Fruit fly (Drosophila melanogaster) whole organism, embryonic: ENCODE measurements around the gene PIP82.

Experiments used
- CG10274 ChIP-seq: fragments of 200-800 bp; sonication (Bioruptor generic); optimal IDR thresholded peaks from 3 replicates; lab custom pipeline; 2017; ENCODE audit warnings: missing biosample characterization, mild to moderate bottlenecking, missing genetic modification characterization
- CG10366 ChIP-seq: fragments of 200-800 bp; sonication (Bioruptor generic); IDR thresholded peaks from 2 replicates; pipeline ENCODE4 v1.3.6; 2022; ENCODE audit warnings: missing biosample characterization, missing genetic modification characterization
- CG10654 ChIP-seq: fragments of 200-800 bp; sonication (Bioruptor generic); optimal IDR thresholded peaks from 2 replicates; lab custom pipeline; 2016; ENCODE audit warnings: missing biosample characterization, missing genetic modification characterization
- CG10959 ChIP-seq: fragments of 200-800 bp; sonication (Bioruptor generic); IDR thresholded peaks from 2 replicates; pipeline ENCODE4 v1.3.6; 2022; ENCODE audit warnings: missing biosample characterization, missing genetic modification characterization
- CG12219 ChIP-seq: fragments of 200-800 bp; sonication (Bioruptor generic); optimal IDR thresholded peaks from 3 replicates; lab custom pipeline; 2018; ENCODE audit warnings: missing biosample characterization, mild to moderate bottlenecking, missing genetic modification characterization
- CG14710 ChIP-seq: fragments of 200-800 bp; sonication (Bioruptor generic); optimal IDR thresholded peaks from 3 replicates; lab custom pipeline; 2019; ENCODE audit warnings: missing biosample characterization, mild to moderate bottlenecking, missing genetic modification characterization, moderate library complexity
- CG1529 ChIP-seq: fragments of 200-800 bp; sonication (Bioruptor generic); optimal IDR thresholded peaks from 3 replicates; lab custom pipeline; 2018; ENCODE audit warnings: missing biosample characterization, missing genetic modification characterization
- CG15479 ChIP-seq: fragments of 200-800 bp; sonication (Bioruptor generic); optimal IDR thresholded peaks from 3 replicates; lab custom pipeline; 2019; ENCODE audit warnings: missing biosample characterization, mild to moderate bottlenecking, missing genetic modification characterization, moderate library complexity
- CG15601 ChIP-seq: fragments of 200-800 bp; sonication (Bioruptor generic); optimal IDR thresholded peaks from 3 replicates; lab custom pipeline; 2019; ENCODE audit warnings: missing biosample characterization, mild to moderate bottlenecking, missing genetic modification characterization, moderate library complexity
- CG17568 ChIP-seq: fragments of 200-800 bp; sonication (Bioruptor generic); optimal IDR thresholded peaks from 2 replicates; lab custom pipeline; 2018; ENCODE audit warnings: missing biosample characterization, mild to moderate bottlenecking, missing genetic modification characterization, moderate library complexity
- CG17802 ChIP-seq: fragments of 200-800 bp; sonication (Bioruptor generic); optimal IDR thresholded peaks from 2 replicates; lab custom pipeline; 2018; ENCODE audit warnings: missing biosample characterization, mild to moderate bottlenecking, missing genetic modification characterization, moderate library complexity
- CG1792 ChIP-seq: fragments of 200-800 bp; sonication (Bioruptor generic); optimal IDR thresholded peaks from 2 replicates; lab custom pipeline; 2016; ENCODE audit warnings: missing biosample characterization, missing genetic modification characterization
- CG18011 ChIP-seq: fragments of 200-800 bp; sonication (Bioruptor generic); optimal IDR thresholded peaks from 2 replicates; lab custom pipeline; 2017; ENCODE audit warnings: missing biosample characterization, missing genetic modification characterization, mild to moderate bottlenecking, moderate library complexity, missing genotype
- CG30403 ChIP-seq: fragments of 200-800 bp; sonication (Bioruptor generic); optimal IDR thresholded peaks from 3 replicates; lab custom pipeline; 2016; ENCODE audit warnings: missing biosample characterization, missing genetic modification characterization
- CG33557 ChIP-seq: fragments of 200-800 bp; sonication (Bioruptor generic); optimal IDR thresholded peaks from 2 replicates; lab custom pipeline; 2019; ENCODE audit warnings: missing biosample characterization, mild to moderate bottlenecking, missing genetic modification characterization, moderate library complexity
- CG34224 ChIP-seq: fragments of 200-800 bp; sonication (Bioruptor generic); IDR thresholded peaks from 3 replicates; pipeline ENCODE4 v1.3.6; 2022; ENCODE audit warnings: missing biosample characterization, missing genetic modification characterization; ENCODE audit not compliant: partially characterized antibody
- CG3726 ChIP-seq: fragments of 200-800 bp; sonication (Bioruptor generic); IDR thresholded peaks from 3 replicates; pipeline ENCODE4, ENCODE4 v1.3.6; 2022; ENCODE audit warnings: missing biosample characterization, missing genetic modification characterization
- CG7556 ChIP-seq: fragments of 200-800 bp; sonication (Bioruptor generic); optimal IDR thresholded peaks from 2 replicates; lab custom pipeline; 2017; ENCODE audit warnings: missing biosample characterization, mild to moderate bottlenecking, missing genetic modification characterization
- CG9932 ChIP-seq: fragments of 200-800 bp; sonication (Bioruptor generic); IDR thresholded peaks from 2 replicates; pipeline ENCODE4 v1.3.6; 2022; ENCODE audit warnings: missing biosample characterization, missing genetic modification characterization
- Mad ChIP-seq: fragments of 200-800 bp; sonication (Bioruptor generic); optimal IDR thresholded peaks from 2 replicates; lab custom pipeline; 2016; ENCODE audit warnings: missing biosample characterization, missing genetic modification characterization
- Med ChIP-seq: fragments of 200-800 bp; sonication (Bioruptor generic); peaks from one replicate; lab custom pipeline; 2016; ENCODE audit warnings: missing biosample characterization, missing genetic modification characterization, mild to moderate bottlenecking, inconsistent platforms, moderate library complexity
- NC2β ChIP-seq: fragments of 200-800 bp; sonication (Bioruptor generic); optimal IDR thresholded peaks from 2 replicates; lab custom pipeline; 2016; ENCODE audit warnings: missing biosample characterization, missing genetic modification characterization
- NFAT ChIP-seq: fragments of 200-800 bp; sonication (Bioruptor generic); IDR thresholded peaks from 2 replicates; pipeline ENCODE4 v1.3.6; 2022; ENCODE audit warnings: missing biosample characterization, missing genetic modification characterization
- Pdp1 ChIP-seq, 2 experiments: fragments of 200-800 bp; sonication (Bioruptor generic); optimal IDR thresholded peaks; 3 replicates each; lab custom pipeline; 2016; ENCODE audit warnings: missing biosample characterization in 2 of 2, missing genetic modification characterization in 2 of 2, mild to moderate bottlenecking in 1 of 2, moderate library complexity in 1 of 2
- Ravus ChIP-seq: fragments of 200-800 bp; sonication (Bioruptor generic); IDR thresholded peaks from 2 replicates; pipeline ENCODE4 v1.3.6; 2022; ENCODE audit warnings: missing biosample characterization, missing genetic modification characterization
- Side ChIP-seq: fragments of 200-800 bp; sonication (Bioruptor generic); optimal IDR thresholded peaks from 2 replicates; lab custom pipeline; 2016; ENCODE audit warnings: missing biosample characterization, missing genetic modification characterization
- Taf1 ChIP-seq: fragments of 200-800 bp; sonication (Bioruptor generic); IDR thresholded peaks from 2 replicates; pipeline ENCODE4 v1.3.6; 2022; ENCODE audit warnings: missing biosample characterization, missing genetic modification characterization
- bbx ChIP-seq: fragments of 200-800 bp; sonication (Bioruptor generic); IDR thresholded peaks from 2 replicates; pipeline ENCODE4 v1.3.6; 2022; ENCODE audit warnings: missing biosample characterization, missing genetic modification characterization; ENCODE audit not compliant: partially characterized antibody
- bigmax ChIP-seq: fragments of 200-800 bp; sonication (Bioruptor generic); optimal IDR thresholded peaks from 2 replicates; lab custom pipeline; 2018; ENCODE audit warnings: missing biosample characterization, mild to moderate bottlenecking, missing genetic modification characterization
- chif ChIP-seq, 2 experiments: fragments of 200-800 bp; sonication (Bioruptor generic); optimal IDR thresholded peaks; 3 replicates each; lab custom pipeline; 2016; ENCODE audit warnings: missing biosample characterization in 2 of 2, missing genetic modification characterization in 2 of 2
- chinmo ChIP-seq: fragments of 200-800 bp; sonication (Bioruptor generic); IDR thresholded peaks from 4 replicates; pipeline ENCODE4 v1.3.6; 2022; ENCODE audit warnings: missing biosample characterization, missing genetic modification characterization; ENCODE audit not compliant: partially characterized antibody
- cwo ChIP-seq: fragments of 200-800 bp; sonication (Bioruptor generic); optimal IDR thresholded peaks from 3 replicates; lab custom pipeline; 2017; ENCODE audit warnings: missing biosample characterization, missing genetic modification characterization, mild to moderate bottlenecking, moderate library complexity, missing genetic modification reagents
- dysf ChIP-seq: fragments of 200-800 bp; sonication (Bioruptor generic); IDR thresholded peaks from 3 replicates; pipeline ENCODE4 v1.3.6; 2022; ENCODE audit warnings: missing biosample characterization, missing genetic modification characterization
- esg ChIP-seq: fragments of 200-800 bp; sonication (Bioruptor generic); conservative IDR thresholded peaks from 2 replicates; pipeline ENCODE4 v1.3.6; 2022; ENCODE audit warnings: missing biosample characterization, missing genetic modification characterization
- eyg ChIP-seq: fragments of 200-800 bp; sonication (Bioruptor generic); optimal IDR thresholded peaks from 3 replicates; lab custom pipeline; 2016; ENCODE audit warnings: missing biosample characterization, missing genetic modification characterization
- fd3F ChIP-seq: fragments of 200-800 bp; sonication (Bioruptor generic); optimal IDR thresholded peaks from 2 replicates; lab custom pipeline; 2018; ENCODE audit warnings: missing biosample characterization, mild to moderate bottlenecking, missing genetic modification characterization, moderate library complexity
- inv ChIP-seq: fragments of 200-800 bp; sonication (Bioruptor generic); IDR thresholded peaks from 2 replicates; pipeline ENCODE4 v1.3.6; 2022; ENCODE audit warnings: missing biosample characterization, missing genetic modification characterization; ENCODE audit not compliant: partially characterized antibody
- kah ChIP-seq: fragments of 200-800 bp; sonication (Bioruptor generic); optimal IDR thresholded peaks from 2 replicates; lab custom pipeline; 2018; ENCODE audit warnings: missing biosample characterization, mild to moderate bottlenecking, missing genetic modification characterization
- lilli ChIP-seq: fragments of 200-800 bp; sonication (Bioruptor generic); optimal IDR thresholded peaks from 3 replicates; lab custom pipeline; 2016; ENCODE audit warnings: missing biosample characterization, missing genetic modification characterization
- mam ChIP-seq: fragments of 200-800 bp; sonication (Bioruptor generic); optimal IDR thresholded peaks from 3 replicates; lab custom pipeline; 2016; ENCODE audit warnings: missing biosample characterization, missing genetic modification characterization
- nmo ChIP-seq: fragments of 200-800 bp; sonication (Bioruptor generic); optimal IDR thresholded peaks from 2 replicates; lab custom pipeline; 2018; ENCODE audit warnings: missing biosample characterization, mild to moderate bottlenecking, missing genetic modification characterization, moderate library complexity
- odd ChIP-seq: fragments of 200-800 bp; sonication (Bioruptor generic); optimal IDR thresholded peaks from 2 replicates; lab custom pipeline; 2017; ENCODE audit warnings: missing biosample characterization, mild to moderate bottlenecking, missing genetic modification characterization
- pan ChIP-seq, 4 experiments: fragments of >200 bp in 3 of 4; fragments of 200-800 bp in 1 of 4; sonication (Bioruptor generic) in 1 of 4; optimal IDR thresholded peaks in 3 of 4; IDR thresholded peaks in 1 of 4; 2 replicates each; pipeline versions ENCODE4 v1.3.6 to Lab custom; 2017 to 2022; ENCODE audit warnings: missing biosample characterization in 2 of 4, missing genetic modification characterization in 2 of 4, mixed read lengths in 1 of 4
- phol ChIP-seq: fragments of 200-800 bp; sonication (Bioruptor generic); optimal IDR thresholded peaks from 3 replicates; lab custom pipeline; 2018; ENCODE audit warnings: missing biosample characterization, mild to moderate bottlenecking, missing genetic modification characterization, moderate library complexity
- seq ChIP-seq: fragments of 200-800 bp; sonication (Bioruptor generic); IDR thresholded peaks from 2 replicates; pipeline ENCODE4 v1.3.6; 2022; ENCODE audit warnings: missing biosample characterization, missing genetic modification characterization
- sisA ChIP-seq: fragments of 200-800 bp; sonication (Bioruptor generic); IDR thresholded peaks from 2 replicates; pipeline ENCODE4 v1.3.6; 2022; ENCODE audit warnings: missing biosample characterization, missing genetic modification characterization
- slou ChIP-seq: fragments of 200-800 bp; sonication (Bioruptor generic); optimal IDR thresholded peaks from 3 replicates; lab custom pipeline; 2016; ENCODE audit warnings: missing biosample characterization, missing genetic modification characterization
- stc ChIP-seq: fragments of 200-800 bp; sonication (Bioruptor generic); IDR thresholded peaks from 2 replicates; pipeline ENCODE4 v1.3.6; 2022; ENCODE audit warnings: missing biosample characterization, missing genetic modification characterization
- tin ChIP-seq: fragments of 200-800 bp; sonication (Bioruptor generic); optimal IDR thresholded peaks from 3 replicates; lab custom pipeline; 2016; ENCODE audit warnings: missing biosample characterization, missing genetic modification characterization
- vfl ChIP-seq: fragments of 200-800 bp; sonication (Bioruptor generic); optimal IDR thresholded peaks from 2 replicates; lab custom pipeline; 2016; ENCODE audit warnings: missing biosample characterization, missing genetic modification characterization

Gene PIP82

DNA sequence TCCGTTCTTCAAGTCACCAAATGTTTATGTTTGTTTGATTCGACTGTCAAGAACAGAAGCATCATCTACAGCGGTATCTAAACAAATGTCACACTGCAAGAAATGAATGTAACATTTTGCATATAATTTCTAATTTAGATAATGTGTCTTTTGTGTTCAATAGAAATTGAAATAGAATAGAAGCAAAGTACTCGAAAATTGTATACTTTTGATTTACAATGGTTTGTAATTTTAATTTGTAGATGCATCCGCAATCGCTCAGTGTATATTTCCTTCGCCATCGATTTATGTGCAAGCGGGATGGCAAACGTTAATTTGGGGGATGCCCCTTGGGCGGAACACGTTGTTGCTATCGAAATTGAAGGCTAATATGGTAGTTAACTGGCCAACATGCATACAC, 8.7 kb upstream of the PIP82 start:
- TF ChIP-seq Ravus (GFP tag; lab: Robert Waterston, UW) (peak; percentile 39), CG10366 (GFP tag; lab: Robert Waterston, UW) (peak; percentile 50), odd (peak; percentile 35), sisA (peak; percentile 66), CG33557 (GFP tag; lab: Kevin White, UChicago) (peak; percentile 2), pan (optimal IDR thresholded peaks at IDR 0.05; lab: Kevin White, UChicago) (no peak), pan (GFP tag; optimal IDR thresholded peaks at IDR 0.05 in 1 of 2, IDR thresholded peaks at IDR 0.05 in 1 of 2) (peak in 1 of 2 experiments; percentile 73), CG12219 (GFP tag; lab: Kevin White, UChicago) (peak; percentile 67), CG34224 (GFP tag; lab: Robert Waterston, UW) (no peak), chinmo (GFP tag; lab: Robert Waterston, UW) (no peak), nmo (GFP tag; lab: Kevin White, UChicago) (peak; percentile 60), CG15479 (GFP tag; lab: Kevin White, UChicago) (no peak), CG10654 (GFP tag; lab: Kevin White, UChicago) (peak; percentile 34), Med (GFP tag; lab: Kevin White, UChicago) (peak; percentile 87), CG18011 (no peak), CG30403 (GFP tag; lab: Kevin White, UChicago) (peak; percentile 63), CG14710 (tag; lab: Kevin White, UChicago) (peak; percentile 48), CG10959 (GFP tag; lab: Robert Waterston, UW) (peak; percentile 68), fd3F (GFP tag; lab: Kevin White, UChicago) (peak; percentile 32), NC2β (GFP tag; lab: Kevin White, UChicago) (peak; percentile 43), CG17568 (GFP tag; lab: Kevin White, UChicago) (no peak), Pdp1 (GFP tag; optimal IDR thresholded peaks at IDR 0.05; lab: Kevin White, UChicago) (peak; percentile 61), CG3726 (GFP tag; lab: Robert Waterston, UW) (no peak), Taf1 (GFP tag; lab: Robert Waterston, UW) (no peak), inv (no peak), tin (peak; percentile 56), slou (GFP tag; lab: Kevin White, UChicago) (peak; percentile 26), eyg (peak; percentile 8), phol (tag; lab: Kevin White, UChicago) (peak; percentile 68), dysf (peak; percentile 69; the same call in 2 of the 3 replicates), bigmax (GFP tag; lab: Kevin White, UChicago) (no peak), vfl (no peak), mam (GFP tag; lab: Kevin White, UChicago) (peak; percentile 48), chif (GFP tag; optimal IDR thresholded peaks at IDR 0.05; lab: Kevin White, UChicago) (peak; percentile 51 to 60), CG17802 (tag; lab: Kevin White, UChicago) (peak; percentile 18), NFAT (no peak), kah (GFP tag; lab: Kevin White, UChicago) (peak; percentile 30), CG7556 (GFP tag; lab: Kevin White, UChicago) (peak; percentile 68), bbx (no peak), CG10274 (GFP tag; lab: Kevin White, UChicago) (no peak), cwo (GFP tag; lab: Kevin White, UChicago) (peak; percentile 42), seq (GFP tag; lab: Robert Waterston, UW) (peak; percentile 59), Mad (GFP tag; lab: Kevin White, UChicago) (peak; percentile 12), stc (GFP tag; lab: Robert Waterston, UW) (peak; percentile 47; the same call in 1 of the 2 replicates), Side (GFP tag; lab: Kevin White, UChicago) (peak; percentile 47), lilli (GFP tag; lab: Kevin White, UChicago) (peak; percentile 60), CG9932 (peak; percentile 40), CG1792 (GFP tag; lab: Kevin White, UChicago) (no peak), CG1529 (peak; percentile 38), esg (GFP tag; lab: Robert Waterston, UW) (0 out of 2 replicates have a peak, but pooled peaks have one; percentile 12), CG15601 (tag; lab: Kevin White, UChicago) (peak; percentile 46)
